In genomic region chr3L:11291298-11292167, dm6 we compare ENCODE assay signal across 1 fruit fly cellular context.
TF ChIP-seq lines count a peak whose summit lies in the region.

No protein-coding gene starts in this region.

TF ChIP-seq in whole organism, embryonic, 481 proteins besides CTCF, POLR2A, EP300 and RAD21 (continued from another document and continues in another):
- no peak for TF ChIP-seq CG12744 (GFP tag; optimal IDR thresholded peaks at IDR 0.05; lab: Kevin White, UChicago)
- no peak for TF ChIP-seq Side (GFP tag; optimal IDR thresholded peaks at IDR 0.05; lab: Kevin White, UChicago)
- TF ChIP-seq Dref (GFP tag; IDR thresholded peaks at IDR 0.05; lab: Robert Waterston, UW): no peak
- peak; percentile 81 for TF ChIP-seq D19B (GFP tag; optimal IDR thresholded peaks at IDR 0.05; lab: Kevin White, UChicago)
- TF ChIP-seq org-1 (GFP tag; optimal IDR thresholded peaks at IDR 0.05; lab: Kevin White, UChicago): peak; percentile 27
- TF ChIP-seq CG18011 (GFP tag; optimal IDR thresholded peaks at IDR 0.05; lab: Kevin White, UChicago): no peak
- no peak for TF ChIP-seq CG1529 (GFP tag; optimal IDR thresholded peaks at IDR 0.05; lab: Kevin White, UChicago)
- peak; percentile 31; the same call in 1 of the 2 replicates for TF ChIP-seq sisA (GFP tag; IDR thresholded peaks at IDR 0.05; lab: Robert Waterston, UW)
- TF ChIP-seq CG3281 (GFP tag; optimal IDR thresholded peaks at IDR 0.05; lab: Kevin White, UChicago): peak; percentile 39
- no peak for TF ChIP-seq CG31365 (tag; optimal IDR thresholded peaks at IDR 0.05; lab: Kevin White, UChicago)
- TF ChIP-seq CG17359 (tag; optimal IDR thresholded peaks at IDR 0.05; lab: Kevin White, UChicago): peak; percentile 34
- peak; percentile 77 for TF ChIP-seq CG13894 (tag; optimal IDR thresholded peaks at IDR 0.05; lab: Kevin White, UChicago)
- TF ChIP-seq insv (GFP tag; optimal IDR thresholded peaks at IDR 0.05; lab: Kevin White, UChicago): no peak
- TF ChIP-seq nerfin-1 (tag; optimal IDR thresholded peaks at IDR 0.05; lab: Kevin White, UChicago): no peak
- no peak for TF ChIP-seq CG6689 (GFP tag; IDR thresholded peaks at IDR 0.05; lab: Robert Waterston, UW)
- TF ChIP-seq amos (GFP tag; IDR thresholded peaks at IDR 0.05; lab: Robert Waterston, UW; ENCODE audit: partially characterized antibody): no peak; the same call in 1 of the 2 replicates
- no peak for TF ChIP-seq CG14965 (GFP tag; optimal IDR thresholded peaks at IDR 0.05; lab: Kevin White, UChicago; ENCODE audit: borderline replicate concordance)
- no peak for TF ChIP-seq CG13296 (GFP tag; optimal IDR thresholded peaks at IDR 0.05; lab: Kevin White, UChicago)
- no peak for TF ChIP-seq Trl (optimal IDR thresholded peaks at IDR 0.05; lab: Kevin White, UChicago)
- TF ChIP-seq Trl (GFP tag; optimal IDR thresholded peaks at IDR 0.05; lab: Kevin White, UChicago): no peak
- TF ChIP-seq maf-S (GFP tag; optimal IDR thresholded peaks at IDR 0.05; lab: Kevin White, UChicago): no peak
- no peak for TF ChIP-seq CG8290 (GFP tag; optimal IDR thresholded peaks at IDR 0.05; lab: Kevin White, UChicago)
- peak in 1 of 2 experiments; percentile 74 for TF ChIP-seq CG8290 (tag; optimal IDR thresholded peaks at IDR 0.05; lab: Kevin White, UChicago)
- no peak for TF ChIP-seq CG8765 (GFP tag; IDR thresholded peaks at IDR 0.05; lab: Robert Waterston, UW)
- TF ChIP-seq Xrp1 (GFP tag; IDR thresholded peaks at IDR 0.05; lab: Robert Waterston, UW): peak; percentile 51; the same call in 1 of the 2 replicates
- no peak for TF ChIP-seq CG7786 (GFP tag; optimal IDR thresholded peaks at IDR 0.05; lab: Kevin White, UChicago)
- TF ChIP-seq Neu2 (GFP tag; optimal IDR thresholded peaks at IDR 0.05; lab: Kevin White, UChicago; ENCODE audit: borderline replicate concordance): no peak
- peak; percentile 36 for TF ChIP-seq CG18599 (GFP tag; optimal IDR thresholded peaks at IDR 0.05; lab: Kevin White, UChicago)
- no peak for TF ChIP-seq E2f1 (GFP tag; IDR thresholded peaks at IDR 0.05; lab: Robert Waterston, UW)
- peak; percentile 47 for TF ChIP-seq CG9437 (GFP tag; optimal IDR thresholded peaks at IDR 0.05; lab: Kevin White, UChicago)
- TF ChIP-seq sc (optimal IDR thresholded peaks at IDR 0.05; lab: Kevin White, UChicago): no peak
- no peak for TF ChIP-seq sc (GFP tag; optimal IDR thresholded peaks at IDR 0.05; lab: Kevin White, UChicago)
- peak; percentile 94 for TF ChIP-seq abd-A (tag; optimal IDR thresholded peaks at IDR 0.05; lab: Kevin White, UChicago)
- TF ChIP-seq BEAF-32 (GFP tag; optimal IDR thresholded peaks at IDR 0.05; lab: Kevin White, UChicago): no peak
- TF ChIP-seq Fer2 (tag; optimal IDR thresholded peaks at IDR 0.05; lab: Kevin White, UChicago): no peak
- TF ChIP-seq row (GFP tag; IDR thresholded peaks at IDR 0.05; lab: Robert Waterston, UW): peak; percentile 82
- peak; percentile 36 for TF ChIP-seq CG2712 (tag; optimal IDR thresholded peaks at IDR 0.05; lab: Kevin White, UChicago)
- TF ChIP-seq gcm2 (GFP tag; optimal IDR thresholded peaks at IDR 0.05; lab: Kevin White, UChicago): no peak
- peak in 1 of 2 experiments; percentile 46 for TF ChIP-seq Pdp1 (GFP tag; optimal IDR thresholded peaks at IDR 0.05; lab: Kevin White, UChicago)
- TF ChIP-seq wor (GFP tag; IDR thresholded peaks at IDR 0.05; lab: Robert Waterston, UW): no peak
- no peak for TF ChIP-seq CG12942 (GFP tag; optimal IDR thresholded peaks at IDR 0.05; lab: Kevin White, UChicago)
- TF ChIP-seq Doc3 (GFP tag; IDR thresholded peaks at IDR 0.05; lab: Robert Waterston, UW; ENCODE audit: partially characterized antibody): no peak
- no peak for TF ChIP-seq hth (optimal IDR thresholded peaks at IDR 0.05; lab: Kevin White, UChicago)
- no peak for TF ChIP-seq nerfin-2 (GFP tag; IDR thresholded peaks at IDR 0.05; lab: Robert Waterston, UW; ENCODE audit: partially characterized antibody)
- TF ChIP-seq btn (GFP tag; optimal IDR thresholded peaks at IDR 0.05; lab: Kevin White, UChicago): no peak
- peak; percentile 31; the same call in 1 of the 2 replicates for TF ChIP-seq CG16779 (GFP tag; IDR thresholded peaks at IDR 0.05; lab: Robert Waterston, UW)
- TF ChIP-seq gce (GFP tag; IDR thresholded peaks at IDR 0.05; lab: Robert Waterston, UW): no peak
- no peak for TF ChIP-seq Chrac-16 (GFP tag; optimal IDR thresholded peaks at IDR 0.05; lab: Kevin White, UChicago)
- TF ChIP-seq CG1602 (GFP tag; optimal IDR thresholded peaks at IDR 0.05; lab: Kevin White, UChicago): no peak
- no peak for TF ChIP-seq Scr (GFP tag; IDR thresholded peaks at IDR 0.05; lab: Robert Waterston, UW; ENCODE audit: partially characterized antibody)
- TF ChIP-seq CG8089 (GFP tag; optimal IDR thresholded peaks at IDR 0.05; lab: Kevin White, UChicago): no peak
- no peak for TF ChIP-seq CG6254 (GFP tag; optimal IDR thresholded peaks at IDR 0.05; lab: Kevin White, UChicago)
- 0 out of 2 replicates have a peak, but pooled peaks have one; percentile 24 for TF ChIP-seq ap (GFP tag; IDR thresholded peaks at IDR 0.05; lab: Robert Waterston, UW)
- TF ChIP-seq CG30403 (GFP tag; optimal IDR thresholded peaks at IDR 0.05; lab: Kevin White, UChicago): peak; percentile 4
- peak; percentile 64 for TF ChIP-seq CG7556 (GFP tag; optimal IDR thresholded peaks at IDR 0.05; lab: Kevin White, UChicago)
- no peak for TF ChIP-seq Bgb (GFP tag; IDR thresholded peaks at IDR 0.05; lab: Robert Waterston, UW; ENCODE audit: partially characterized antibody)
- no peak for TF ChIP-seq slou (GFP tag; optimal IDR thresholded peaks at IDR 0.05; lab: Kevin White, UChicago)
- no peak for TF ChIP-seq pan (optimal IDR thresholded peaks at IDR 0.05; lab: Kevin White, UChicago)
- TF ChIP-seq pan (GFP tag; optimal IDR thresholded peaks at IDR 0.05 in 1 of 2, IDR thresholded peaks at IDR 0.05 in 1 of 2): peak in 1 of 2 experiments; percentile 45
- TF ChIP-seq CG11247 (GFP tag; IDR thresholded peaks at IDR 0.05; lab: Robert Waterston, UW): no peak
- TF ChIP-seq Gsc (GFP tag; IDR thresholded peaks at IDR 0.05; lab: Robert Waterston, UW): no peak
- no peak for TF ChIP-seq jing (GFP tag; optimal IDR thresholded peaks at IDR 0.05; lab: Kevin White, UChicago)
- no peak for TF ChIP-seq ato (GFP tag; IDR thresholded peaks at IDR 0.05; lab: Robert Waterston, UW; ENCODE audit: partially characterized antibody)
- TF ChIP-seq E2f2 (GFP tag; IDR thresholded peaks at IDR 0.05; lab: Robert Waterston, UW): peak; percentile 20; the same call in 1 of the 2 replicates
- no peak for TF ChIP-seq CG14860 (GFP tag; IDR thresholded peaks at IDR 0.05; lab: Robert Waterston, UW; ENCODE audit: partially characterized antibody)
- TF ChIP-seq CG10267 (tag; optimal IDR thresholded peaks at IDR 0.05; lab: Kevin White, UChicago): peak; percentile 36
- TF ChIP-seq CG33557 (GFP tag; optimal IDR thresholded peaks at IDR 0.05; lab: Kevin White, UChicago): no peak
- no peak for TF ChIP-seq trem (tag; optimal IDR thresholded peaks at IDR 0.05; lab: Kevin White, UChicago)
- no peak for TF ChIP-seq CG16813 (GFP tag; IDR thresholded peaks at IDR 0.05; lab: Robert Waterston, UW; ENCODE audit: partially characterized antibody)
- TF ChIP-seq en (GFP tag; optimal IDR thresholded peaks at IDR 0.05; lab: Kevin White, UChicago): no peak
- TF ChIP-seq nom (GFP tag; optimal IDR thresholded peaks at IDR 0.05; lab: Kevin White, UChicago): no peak
- no peak for TF ChIP-seq CG10431 (GFP tag; optimal IDR thresholded peaks at IDR 0.05; lab: Kevin White, UChicago)
- TF ChIP-seq tna (GFP tag; IDR thresholded peaks at IDR 0.05; lab: Robert Waterston, UW; ENCODE audit: partially characterized antibody): no peak
- TF ChIP-seq vfl (GFP tag; optimal IDR thresholded peaks at IDR 0.05; lab: Kevin White, UChicago): no peak
- TF ChIP-seq stc (GFP tag; IDR thresholded peaks at IDR 0.05; lab: Robert Waterston, UW): no peak; the same call in 1 of the 2 replicates
- TF ChIP-seq chn (GFP tag; optimal IDR thresholded peaks at IDR 0.05; lab: Kevin White, UChicago): no peak
- TF ChIP-seq nau (GFP tag; optimal IDR thresholded peaks at IDR 0.05; lab: Kevin White, UChicago): no peak
- TF ChIP-seq NK7.1 (GFP tag; optimal IDR thresholded peaks at IDR 0.05; lab: Kevin White, UChicago): no peak
- TF ChIP-seq klu (GFP tag; IDR thresholded peaks at IDR 0.05; lab: Robert Waterston, UW): peak; percentile 88
- no peak for TF ChIP-seq gsb (GFP tag; IDR thresholded peaks at IDR 0.05; lab: Robert Waterston, UW)
- TF ChIP-seq dimm (GFP tag; IDR thresholded peaks at IDR 0.05; lab: Robert Waterston, UW): no peak
- TF ChIP-seq cas (GFP tag; IDR thresholded peaks at IDR 0.05; lab: Robert Waterston, UW): no peak
- no peak for TF ChIP-seq her (GFP tag; optimal IDR thresholded peaks at IDR 0.05; lab: Kevin White, UChicago)
- peak; percentile 51 for TF ChIP-seq NFAT (GFP tag; IDR thresholded peaks at IDR 0.05; lab: Robert Waterston, UW)
- TF ChIP-seq pum (GFP tag; optimal IDR thresholded peaks at IDR 0.05; lab: Kevin White, UChicago): no peak
- TF ChIP-seq CG14050 (GFP tag; IDR thresholded peaks at IDR 0.05; lab: Robert Waterston, UW): no peak; the same call in 2 of the 3 replicates
- TF ChIP-seq CG34376 (GFP tag; optimal IDR thresholded peaks at IDR 0.05; lab: Kevin White, UChicago): peak; percentile 56
- TF ChIP-seq Usf (GFP tag; optimal IDR thresholded peaks at IDR 0.05; lab: Kevin White, UChicago): peak; percentile 0
- TF ChIP-seq Adf1 (GFP tag; IDR thresholded peaks at IDR 0.05; lab: Robert Waterston, UW): peak; percentile 56
- no peak for TF ChIP-seq zfh1 (GFP tag; IDR thresholded peaks at IDR 0.05; lab: Robert Waterston, UW)
- no peak for TF ChIP-seq tx (GFP tag; optimal IDR thresholded peaks at IDR 0.05; lab: Kevin White, UChicago)
- peak; percentile 21 for TF ChIP-seq Jarid2 (GFP tag; optimal IDR thresholded peaks at IDR 0.05; lab: Kevin White, UChicago)
- no peak for TF ChIP-seq CG8281 (tag; optimal IDR thresholded peaks at IDR 0.05; lab: Kevin White, UChicago)
- TF ChIP-seq Spps (tag; optimal IDR thresholded peaks at IDR 0.05; lab: Kevin White, UChicago): no peak
- peak; percentile 52; the same call in 1 of the 3 replicates for TF ChIP-seq CG7357 (GFP tag; IDR thresholded peaks at IDR 0.05; lab: Robert Waterston, UW)
- TF ChIP-seq vnd (GFP tag; IDR thresholded peaks at IDR 0.05; lab: Robert Waterston, UW; ENCODE audit: partially characterized antibody): no peak
- TF ChIP-seq CG4617 (GFP tag; optimal IDR thresholded peaks at IDR 0.05; lab: Kevin White, UChicago; ENCODE audit: borderline replicate concordance): no peak
- no peak for TF ChIP-seq MTF-1 (GFP tag; optimal IDR thresholded peaks at IDR 0.05; lab: Kevin White, UChicago; ENCODE audit: borderline replicate concordance)
- peak; percentile 49 for TF ChIP-seq bcd (GFP tag; optimal IDR thresholded peaks at IDR 0.05; lab: Kevin White, UChicago)
- TF ChIP-seq ken (GFP tag; IDR thresholded peaks at IDR 0.05; lab: Robert Waterston, UW): no peak
- TF ChIP-seq hb (GFP tag; IDR thresholded peaks at IDR 0.05; lab: Robert Waterston, UW; ENCODE audit: partially characterized antibody): no peak
- TF ChIP-seq gem (tag; optimal IDR thresholded peaks at IDR 0.05; lab: Kevin White, UChicago): peak; percentile 75
- TF ChIP-seq corto (GFP tag; optimal IDR thresholded peaks at IDR 0.05; lab: Kevin White, UChicago): no peak
- TF ChIP-seq ash1 (GFP tag; optimal IDR thresholded peaks at IDR 0.05; lab: Kevin White, UChicago): no peak
- TF ChIP-seq lola (GFP tag; optimal IDR thresholded peaks at IDR 0.05; lab: Kevin White, UChicago): no peak
- peak; percentile 27 for TF ChIP-seq CG15514 (GFP tag; optimal IDR thresholded peaks at IDR 0.05; lab: Kevin White, UChicago)
- no peak for TF ChIP-seq cato (GFP tag; optimal IDR thresholded peaks at IDR 0.05; lab: Kevin White, UChicago; ENCODE audit: borderline replicate concordance)
- TF ChIP-seq croc (GFP tag; conservative IDR thresholded peaks at IDR 0.05; lab: Robert Waterston, UW): no peak
- TF ChIP-seq hkb (optimal IDR thresholded peaks at IDR 0.05; lab: Kevin White, UChicago): no peak
- TF ChIP-seq hkb (GFP tag; IDR thresholded peaks at IDR 0.05; lab: Robert Waterston, UW): no peak
- peak; percentile 15; the same call in 1 of the 2 replicates for TF ChIP-seq MBD-R2 (GFP tag; IDR thresholded peaks at IDR 0.05; lab: Robert Waterston, UW)
- TF ChIP-seq CG7271 (tag; optimal IDR thresholded peaks at IDR 0.05; lab: Kevin White, UChicago): no peak
- no peak for TF ChIP-seq sim (GFP tag; IDR thresholded peaks at IDR 0.05; lab: Robert Waterston, UW)
- no peak for TF ChIP-seq CG16863 (GFP tag; optimal IDR thresholded peaks at IDR 0.05; lab: Kevin White, UChicago)
- no peak for TF ChIP-seq Sin3A (optimal IDR thresholded peaks at IDR 0.05; lab: Kevin White, UChicago)
- TF ChIP-seq danr (GFP tag; IDR thresholded peaks at IDR 0.05; lab: Robert Waterston, UW): no peak
- TF ChIP-seq wek (GFP tag; optimal IDR thresholded peaks at IDR 0.05; lab: Kevin White, UChicago): no peak
- peak; percentile 46 for TF ChIP-seq Ssrp (tag; optimal IDR thresholded peaks at IDR 0.05; lab: Kevin White, UChicago)
- TF ChIP-seq al (GFP tag; IDR thresholded peaks at IDR 0.05; lab: Robert Waterston, UW): 0 out of 2 replicates have a peak, but pooled peaks have one; percentile 33
- TF ChIP-seq CG32767 (GFP tag; IDR thresholded peaks at IDR 0.05; lab: Robert Waterston, UW): no peak
- TF ChIP-seq br (optimal IDR thresholded peaks at IDR 0.05; lab: Kevin White, UChicago): no peak
- no peak for TF ChIP-seq CG7372 (GFP tag; IDR thresholded peaks at IDR 0.05; lab: Robert Waterston, UW)
- TF ChIP-seq gfzf (GFP tag; optimal IDR thresholded peaks at IDR 0.05; lab: Kevin White, UChicago): no peak
- peak; percentile 17; the same call in 1 of the 2 replicates for TF ChIP-seq Atf6 (GFP tag; IDR thresholded peaks at IDR 0.05; lab: Robert Waterston, UW)
- TF ChIP-seq CG34422 (GFP tag; IDR thresholded peaks at IDR 0.05; lab: Robert Waterston, UW): peak; percentile 70; the same call in 2 of the 3 replicates
- no peak for TF ChIP-seq CG17829 (tag; optimal IDR thresholded peaks at IDR 0.05; lab: Kevin White, UChicago)
- 0 out of 2 replicates have a peak, but pooled peaks have one; percentile 26 for TF ChIP-seq CG43689 (GFP tag; IDR thresholded peaks at IDR 0.05; lab: Robert Waterston, UW)
- peak; percentile 99 for TF ChIP-seq crol (GFP tag; IDR thresholded peaks at IDR 0.05; lab: Robert Waterston, UW)
- TF ChIP-seq CG8478 (optimal IDR thresholded peaks at IDR 0.05; lab: Kevin White, UChicago): no peak
- no peak for TF ChIP-seq Deaf1 (tag; optimal IDR thresholded peaks at IDR 0.05; lab: Kevin White, UChicago)
- TF ChIP-seq CoRest (tag; optimal IDR thresholded peaks at IDR 0.05; lab: Kevin White, UChicago): peak; percentile 56
- no peak for TF ChIP-seq tll (GFP tag; optimal IDR thresholded peaks at IDR 0.05; lab: Kevin White, UChicago)
- TF ChIP-seq Dip2 (GFP tag; IDR thresholded peaks at IDR 0.05; lab: Robert Waterston, UW): no peak
